Worm (Caenorhabditis elegans) whole organism, L4/young adult: ENCODE measurements around the gene ppm-1.A.

Experiments used
- W03F9.2 ChIP-seq: fragments of 150-350 bp; optimal IDR thresholded peaks from 2 replicates; lab custom pipeline; 2014; ENCODE audit warnings: missing biosample characterization, missing genetic modification characterization
- dao-5 ChIP-seq: sonication (generic microtip); optimal IDR thresholded peaks from 2 replicates; lab custom pipeline; 2016; ENCODE audit warnings: missing genotype, missing genetic modification characterization, moderate library complexity, missing compliant biosample characterization

DNA sequence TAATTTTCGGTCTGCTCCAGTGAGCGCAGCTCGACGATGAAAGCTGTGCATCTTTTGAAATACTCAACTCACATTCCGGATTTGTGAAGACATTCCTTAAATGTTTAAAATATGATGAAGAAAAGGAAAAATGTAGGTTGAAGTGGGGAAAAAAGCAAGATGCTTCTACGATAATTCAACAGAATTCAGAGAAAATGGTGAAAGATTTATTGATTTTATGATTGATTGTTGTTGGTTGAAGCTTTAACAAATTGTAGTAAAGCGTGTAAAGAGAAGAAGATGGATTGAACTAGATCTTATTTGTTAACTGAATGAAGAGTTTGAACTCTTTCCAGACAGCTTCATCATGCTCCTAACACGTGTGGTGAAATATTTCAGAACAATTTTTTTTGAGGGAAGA, 46.2 kb downstream of the ppm-1.A start, which contains the start of gene ncx-5:
- TF ChIP-seq W03F9.2 (no peak), dao-5 (tag; lab: Kevin White, UChicago) (no peak)
